Worm (Caenorhabditis elegans) whole organism, midembryonic: ENCODE results near the gene cyp-13B1.

Source experiments
- T22C8.4 ChIP-seq: fragments of 200-800 bp; sonication (Bioruptor generic); IDR thresholded peaks from 2 replicates; pipeline ENCODE4 v1.3.6; 2022; ENCODE audit warnings: missing genetic modification characterization, missing compliant biosample characterization
- cog-1 ChIP-seq: sonication (generic microtip); optimal IDR thresholded peaks from 2 replicates; lab custom pipeline; 2016; ENCODE audit warnings: missing genetic modification characterization, missing compliant biosample characterization
- flt-1 ChIP-seq: fragments of 200-800 bp; sonication (Bioruptor generic); IDR thresholded peaks from 2 replicates; pipeline ENCODE4 v1.3.6; 2022; ENCODE audit warnings: missing genetic modification characterization, missing compliant biosample characterization
- klf-2 ChIP-seq: fragments of 200-800 bp; sonication (Bioruptor generic); conservative IDR thresholded peaks from 2 replicates; pipeline ENCODE4 v1.3.6; 2022; ENCODE audit warnings: missing genetic modification reagents, missing genetic modification characterization, missing compliant biosample characterization
- med-1 ChIP-seq: sonication (generic microtip); optimal IDR thresholded peaks from 2 replicates; lab custom pipeline; 2017; ENCODE audit warnings: missing genetic modification characterization, mild to moderate bottlenecking, missing compliant biosample characterization, antibody characterized with exemption, missing genetic modification reagents; ENCODE audit not compliant: insufficient read depth
- ref-1 ChIP-seq: fragments of 200-800 bp; sonication (Bioruptor generic); conservative IDR thresholded peaks from 2 replicates; pipeline ENCODE4 v1.3.6; 2022; ENCODE audit warnings: missing genetic modification reagents, missing genetic modification characterization, missing compliant biosample characterization
- tab-1 ChIP-seq: fragments of 200-800 bp; sonication (Bioruptor generic); IDR thresholded peaks from 2 replicates; pipeline ENCODE4 v1.3.6; 2022; ENCODE audit warnings: missing genetic modification characterization, missing compliant biosample characterization
- ztf-23 ChIP-seq: fragments of 200-800 bp; sonication (Bioruptor generic); IDR thresholded peaks from 2 replicates; pipeline ENCODE4 v1.3.6; 2022; ENCODE audit warnings: missing genetic modification reagents, missing genetic modification characterization, missing compliant biosample characterization
- ztf-29 ChIP-seq: fragments of 200-800 bp; sonication (Bioruptor generic); IDR thresholded peaks from 2 replicates; pipeline ENCODE4 v1.3.6; 2022; ENCODE audit warnings: missing genetic modification reagents, missing genetic modification characterization, missing compliant biosample characterization

cyp-13B1 gene

ce11 chrX:13383273-13383672, 26.2 kb downstream of the cyp-13B1 start:
- no peak for TF ChIP-seq cog-1 (tag; lab: Kevin White, UChicago)
- no peak for TF ChIP-seq med-1 (GFP tag; lab: Kevin White, UChicago)
- TF ChIP-seq flt-1 (GFP tag; lab: Robert Waterston, UW): no peak
- no peak for TF ChIP-seq klf-2 (GFP tag; lab: Robert Waterston, UW)
- no peak for TF ChIP-seq ztf-29 (GFP tag; lab: Robert Waterston, UW)
- TF ChIP-seq ref-1 (GFP tag; lab: Robert Waterston, UW): no peak
- no peak for TF ChIP-seq tab-1
- no peak for TF ChIP-seq ztf-23 (GFP tag; lab: Robert Waterston, UW)
- TF ChIP-seq T22C8.4 (GFP tag; lab: Robert Waterston, UW): no peak

DNA sequence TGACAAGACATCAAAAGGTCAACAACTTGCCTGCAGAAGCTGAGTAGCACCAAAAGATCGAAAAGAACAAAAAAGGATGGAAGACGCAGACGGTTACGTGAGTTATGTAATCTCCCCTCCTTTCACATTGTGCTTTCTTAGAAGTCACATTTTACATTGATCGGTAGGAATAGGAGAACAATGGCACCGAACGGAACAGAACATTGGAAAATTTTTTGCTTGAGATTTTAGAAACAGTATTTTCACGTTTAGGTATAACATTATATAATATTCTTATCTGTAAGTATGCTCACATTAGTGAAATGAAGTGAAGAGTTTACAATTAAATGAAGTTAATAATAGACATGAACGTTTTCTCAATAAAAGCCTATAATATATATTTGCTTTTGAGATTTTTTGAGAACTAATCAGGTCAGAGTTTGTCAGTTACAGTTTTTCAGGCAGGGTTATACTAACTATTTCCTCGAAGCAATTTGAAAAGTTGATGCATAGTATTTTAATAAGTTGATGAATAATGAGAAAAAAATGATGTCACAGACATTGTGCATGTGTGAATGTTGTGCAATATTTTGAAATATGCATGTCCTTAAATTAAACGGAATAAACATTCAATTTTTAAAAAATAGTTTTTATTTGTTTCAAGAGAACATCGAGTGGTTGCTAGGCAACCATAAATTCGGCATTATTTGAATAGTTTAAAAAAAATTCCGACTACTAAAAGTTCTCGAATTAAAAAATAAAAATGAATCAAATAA, 28.3 kb downstream of the cyp-13B1 start:
- no peak for TF ChIP-seq ref-1 (GFP tag; lab: Robert Waterston, UW)
- TF ChIP-seq cog-1 (tag; lab: Kevin White, UChicago): no peak
- TF ChIP-seq ztf-23 (GFP tag; lab: Robert Waterston, UW): no peak
- no peak for TF ChIP-seq ztf-29 (GFP tag; lab: Robert Waterston, UW)
- TF ChIP-seq T22C8.4 (GFP tag; lab: Robert Waterston, UW): no peak
- TF ChIP-seq flt-1 (GFP tag; lab: Robert Waterston, UW): no peak
- no peak for TF ChIP-seq tab-1
- no peak for TF ChIP-seq med-1 (GFP tag; lab: Kevin White, UChicago)
- TF ChIP-seq klf-2 (GFP tag; lab: Robert Waterston, UW): no peak

DNA sequence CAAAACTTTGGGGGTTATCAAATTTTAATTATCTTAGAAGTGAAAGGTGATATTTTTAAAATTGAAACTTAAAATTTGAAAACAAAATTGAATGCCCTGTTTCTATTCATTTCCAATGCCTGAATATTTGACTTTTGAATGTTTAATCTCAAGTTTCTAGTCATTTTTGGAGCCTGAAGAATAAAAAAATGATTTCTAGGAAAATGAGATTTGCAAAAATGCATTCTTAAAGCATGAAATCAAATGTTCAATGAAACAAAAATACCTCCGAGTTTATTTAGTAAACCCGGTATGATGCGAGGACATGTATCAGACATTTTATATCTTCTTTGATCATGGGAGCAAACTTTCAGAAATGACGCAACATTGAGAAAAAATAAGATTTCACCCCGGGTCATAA, 30.4 kb downstream of the cyp-13B1 start:
- TF ChIP-seq tab-1 (no peak), ztf-23 (GFP tag; lab: Robert Waterston, UW) (no peak), flt-1 (GFP tag; lab: Robert Waterston, UW) (no peak), klf-2 (GFP tag; lab: Robert Waterston, UW) (no peak), cog-1 (tag; lab: Kevin White, UChicago) (no peak), ztf-29 (GFP tag; lab: Robert Waterston, UW) (no peak), ref-1 (GFP tag; lab: Robert Waterston, UW) (no peak), med-1 (GFP tag; lab: Kevin White, UChicago) (no peak), T22C8.4 (GFP tag; lab: Robert Waterston, UW) (no peak)

- no peak for TF ChIP-seq flt-1 (GFP tag; lab: Robert Waterston, UW)
- TF ChIP-seq tab-1: no peak
- TF ChIP-seq cog-1 (tag; lab: Kevin White, UChicago): no peak
- no peak for TF ChIP-seq ztf-23 (GFP tag; lab: Robert Waterston, UW)
- no peak for TF ChIP-seq med-1 (GFP tag; lab: Kevin White, UChicago)
- no peak for TF ChIP-seq ref-1 (GFP tag; lab: Robert Waterston, UW)
- TF ChIP-seq T22C8.4 (GFP tag; lab: Robert Waterston, UW): no peak
- TF ChIP-seq ztf-29 (GFP tag; lab: Robert Waterston, UW): no peak
- no peak for TF ChIP-seq klf-2 (GFP tag; lab: Robert Waterston, UW)
Observed at ce11 chrX:13376851-13377250, 32.6 kb downstream of the cyp-13B1 start, which contains the start of the genes C49F8.14 and gem-1. Gene C49F8.14 (minus strand): TSS chrX:13376949. Gene gem-1 (minus strand): TSS chrX:13376992.

DNA sequence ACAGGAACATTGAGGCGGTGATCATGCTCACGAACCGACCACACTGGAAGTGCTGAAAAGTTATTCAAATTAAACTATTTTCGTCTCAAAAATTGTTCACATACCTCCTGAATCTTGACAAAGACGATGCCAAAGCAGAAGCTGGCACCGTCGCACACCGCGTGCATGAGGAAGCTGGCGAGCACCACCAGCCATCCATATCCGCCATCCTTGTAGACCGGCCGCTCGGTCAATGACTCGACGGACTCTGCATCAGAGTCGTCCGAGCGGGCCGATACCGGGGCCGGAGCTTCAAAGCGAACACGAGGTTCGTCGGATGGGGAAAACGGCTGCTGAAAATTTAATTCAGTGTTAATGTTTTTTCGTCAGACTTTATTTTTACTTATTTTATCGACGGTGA, 33.3 kb downstream of the cyp-13B1 start:
- TF ChIP-seq ztf-23 (GFP tag; lab: Robert Waterston, UW) (no peak), klf-2 (GFP tag; lab: Robert Waterston, UW) (no peak), med-1 (GFP tag; lab: Kevin White, UChicago) (no peak), ztf-29 (GFP tag; lab: Robert Waterston, UW) (no peak), tab-1 (no peak), ref-1 (GFP tag; lab: Robert Waterston, UW) (no peak), flt-1 (GFP tag; lab: Robert Waterston, UW) (no peak), T22C8.4 (GFP tag; lab: Robert Waterston, UW) (no peak)

DNA sequence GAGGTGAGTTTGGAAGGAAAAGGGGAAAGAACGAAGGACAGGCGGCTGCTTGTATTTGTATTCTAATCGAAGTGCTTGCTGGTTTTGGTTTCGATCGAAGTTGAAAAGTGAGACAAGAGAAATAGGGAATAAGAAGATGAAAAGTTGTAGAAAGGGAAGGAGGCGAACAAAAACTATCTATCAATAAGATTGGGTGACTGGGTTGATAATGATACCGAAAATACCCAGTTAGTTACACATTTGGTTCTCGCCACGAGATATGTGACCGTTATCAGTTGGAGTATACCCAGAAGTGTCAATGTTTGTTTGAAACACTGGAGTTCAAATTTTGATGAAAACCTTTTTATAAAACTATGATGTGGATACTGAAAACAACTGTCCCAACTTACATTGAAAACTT, 41.2 kb downstream of the cyp-13B1 start:
- TF ChIP-seq cog-1 (tag; lab: Kevin White, UChicago) (no peak), flt-1 (GFP tag; lab: Robert Waterston, UW) (no peak), klf-2 (GFP tag; lab: Robert Waterston, UW) (no peak), med-1 (GFP tag; lab: Kevin White, UChicago) (no peak), ztf-23 (GFP tag; lab: Robert Waterston, UW) (no peak), ref-1 (GFP tag; lab: Robert Waterston, UW) (no peak), tab-1 (no peak), ztf-29 (GFP tag; lab: Robert Waterston, UW) (no peak), T22C8.4 (GFP tag; lab: Robert Waterston, UW) (no peak)

- TF ChIP-seq ztf-23 (GFP tag; lab: Robert Waterston, UW): no peak
- no peak for TF ChIP-seq ztf-29 (GFP tag; lab: Robert Waterston, UW)
- no peak for TF ChIP-seq T22C8.4 (GFP tag; lab: Robert Waterston, UW)
- TF ChIP-seq med-1 (GFP tag; lab: Kevin White, UChicago): no peak
- TF ChIP-seq klf-2 (GFP tag; lab: Robert Waterston, UW): no peak
- no peak for TF ChIP-seq cog-1 (tag; lab: Kevin White, UChicago)
- TF ChIP-seq ref-1 (GFP tag; lab: Robert Waterston, UW): no peak
- no peak for TF ChIP-seq tab-1
- no peak for TF ChIP-seq flt-1 (GFP tag; lab: Robert Waterston, UW)
Observed at ce11 chrX:13366955-13367354, 42.5 kb downstream of the cyp-13B1 start.

DNA sequence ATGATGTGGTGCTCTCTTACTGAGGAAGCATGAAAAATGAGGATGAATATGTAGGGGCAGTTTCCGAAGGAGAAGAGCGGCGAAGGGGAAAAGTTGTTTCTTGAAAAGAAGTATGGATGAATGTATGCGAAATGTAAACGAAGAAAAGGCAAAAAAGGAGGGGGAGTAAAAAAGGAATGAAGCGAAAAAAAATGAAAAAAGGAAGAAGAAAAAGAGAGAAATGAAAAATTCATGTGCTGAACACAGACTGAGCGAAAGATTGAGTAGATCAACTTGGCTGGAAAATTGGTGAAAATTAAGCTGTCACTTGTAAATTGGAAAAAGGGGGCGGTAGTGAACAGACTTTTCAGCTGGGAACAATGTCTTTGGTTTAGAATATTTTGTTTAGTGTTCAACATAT, 44.5 kb downstream of the cyp-13B1 start, which contains the start of gene C49F8.1:
C49F8.1 (minus strand) TSS at position 101 of the 400 bp plus-strand sequence.
- no peak for TF ChIP-seq med-1 (GFP tag; lab: Kevin White, UChicago)

DNA sequence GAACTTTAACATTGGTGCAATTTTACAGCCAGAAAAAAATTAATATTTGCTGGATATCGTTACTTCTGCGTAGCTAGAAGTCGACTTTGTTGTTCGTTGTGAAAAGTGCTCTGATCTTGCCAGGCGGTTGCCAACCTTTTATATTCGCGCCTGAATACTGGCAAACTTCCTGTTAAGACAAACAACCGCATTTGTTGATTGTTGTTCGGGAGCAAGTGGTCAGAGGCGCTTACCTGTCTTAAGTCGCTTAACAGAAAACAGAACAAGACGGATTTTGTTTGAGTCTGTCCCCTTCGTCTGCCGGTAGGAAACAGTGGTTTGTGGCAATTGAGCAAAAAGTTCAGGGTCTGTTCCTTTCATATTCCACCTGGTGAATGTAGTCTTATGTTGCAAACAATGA, 47.0 kb downstream of the cyp-13B1 start, which contains the start of gene C49F8.15:
C49F8.15 (minus strand) TSS at position 101 of the 400 bp plus-strand sequence.
- no peak for TF ChIP-seq T22C8.4 (GFP tag; lab: Robert Waterston, UW)
- TF ChIP-seq klf-2 (GFP tag; lab: Robert Waterston, UW): no peak
- TF ChIP-seq med-1 (GFP tag; lab: Kevin White, UChicago): no peak
- TF ChIP-seq ztf-23 (GFP tag; lab: Robert Waterston, UW): no peak
- TF ChIP-seq ref-1 (GFP tag; lab: Robert Waterston, UW): no peak
- TF ChIP-seq flt-1 (GFP tag; lab: Robert Waterston, UW): no peak
- no peak for TF ChIP-seq cog-1 (tag; lab: Kevin White, UChicago)
- TF ChIP-seq ztf-29 (GFP tag; lab: Robert Waterston, UW): no peak
- TF ChIP-seq tab-1: no peak
